Fruit fly (Drosophila melanogaster) whole organism, wandering third instar larva: ENCODE data around the gene dysc.

Experiments
- CG32264 ChIP-seq: fragments of 200-800 bp; sonication (Bioruptor generic); optimal IDR thresholded peaks from 2 replicates; lab custom pipeline; 2016; ENCODE audit warnings: missing biosample characterization, missing genetic modification characterization
- CG9705 ChIP-seq: fragments of 200-800 bp; sonication (Bioruptor generic); optimal IDR thresholded peaks from 2 replicates; lab custom pipeline; 2018; ENCODE audit warnings: missing biosample characterization, mild to moderate bottlenecking, missing genetic modification characterization
- CrebA ChIP-seq: fragments of 200-800 bp; sonication (Bioruptor generic); optimal IDR thresholded peaks from 2 replicates; lab custom pipeline; 2016; ENCODE audit warnings: missing biosample characterization, mild to moderate bottlenecking, missing genetic modification characterization, borderline replicate concordance
- Dif ChIP-seq: fragments of 200-275, 200-300 bp; sonication (Bioruptor generic); optimal IDR thresholded peaks from 2 replicates; lab custom pipeline; 2018; ENCODE audit warnings: missing biosample characterization, missing genetic modification characterization; ENCODE audit not compliant: partially characterized antibody
- HLH106 ChIP-seq: fragments of 200-800 bp; optimal IDR thresholded peaks from 3 replicates; lab custom pipeline; 2019; ENCODE audit warnings: missing biosample characterization, mild to moderate bottlenecking, missing genetic modification characterization, moderate library complexity
- Hnf4 ChIP-seq: fragments of 200-800 bp; sonication (Bioruptor generic); optimal IDR thresholded peaks from 2 replicates; lab custom pipeline; 2016; ENCODE audit warnings: missing biosample characterization, mild to moderate bottlenecking, missing genetic modification characterization
- Hr78 ChIP-seq: fragments of >200 bp; optimal IDR thresholded peaks from 2 replicates; lab custom pipeline; 2017; ENCODE audit warnings: missing biosample characterization, missing genetic modification characterization
- Hr83 ChIP-seq: fragments of 200-300 bp; sonication (Bioruptor generic); optimal IDR thresholded peaks from 2 replicates; lab custom pipeline; 2016; ENCODE audit warnings: missing biosample characterization, mild to moderate bottlenecking, missing genetic modification characterization, moderate library complexity; ENCODE audit not compliant: poor library complexity, severe bottlenecking
- Jra ChIP-seq: sonication (Bioruptor generic); optimal IDR thresholded peaks from 2 replicates; lab custom pipeline; 2016; ENCODE audit warnings: missing biosample characterization, missing genetic modification characterization
- Myc ChIP-seq: fragments of >200 bp; optimal IDR thresholded peaks from 2 replicates; lab custom pipeline; 2017
- N ChIP-seq: fragments of >200 bp; optimal IDR thresholded peaks from 2 replicates; lab custom pipeline; 2018; ENCODE audit warnings: missing biosample characterization, missing external identifiers, missing genetic modification characterization
- OdsH ChIP-seq: fragments of 200-800 bp; sonication (Bioruptor generic); optimal IDR thresholded peaks from 2 replicates; lab custom pipeline; 2016; ENCODE audit warnings: missing biosample characterization, mild to moderate bottlenecking, missing genetic modification characterization
- Sp1 ChIP-seq: fragments of 200-800 bp; sonication (Bioruptor generic); optimal IDR thresholded peaks from 3 replicates; lab custom pipeline; 2019; ENCODE audit warnings: missing biosample characterization, mild to moderate bottlenecking, missing genetic modification characterization, moderate library complexity
- Vsx2 ChIP-seq: fragments of 200-300, 225-300 bp; sonication (Bioruptor generic); optimal IDR thresholded peaks from 2 replicates; lab custom pipeline; 2018; ENCODE audit warnings: missing biosample characterization, missing genetic modification characterization; ENCODE audit not compliant: partially characterized antibody
- br ChIP-seq: fragments of 200-800 bp; sonication (Bioruptor generic); optimal IDR thresholded peaks from 2 replicates; lab custom pipeline; 2016; ENCODE audit warnings: missing biosample characterization, missing genetic modification characterization
- dl ChIP-seq, 2 experiments: fragments of 175-275, 200-275 bp in 1 of 2; fragments of 200-275 bp in 1 of 2; sonication (Bioruptor generic); optimal IDR thresholded peaks; lab custom pipeline; 2018; ENCODE audit warnings: mild to moderate bottlenecking in 2 of 2, missing biosample characterization in 2 of 2, missing genetic modification characterization in 2 of 2, moderate library complexity in 2 of 2; ENCODE audit not compliant: partially characterized antibody in 2 of 2, insufficient read depth in 1 of 2
- dmrt93B ChIP-seq: fragments of 200-800 bp; sonication (Bioruptor generic); optimal IDR thresholded peaks from 2 replicates; lab custom pipeline; 2018; ENCODE audit warnings: missing biosample characterization, mild to moderate bottlenecking, missing genetic modification characterization
- dsf ChIP-seq: sonication (Bioruptor generic); optimal IDR thresholded peaks from 2 replicates; lab custom pipeline; 2016; ENCODE audit warnings: missing biosample characterization, missing genetic modification characterization, borderline replicate concordance
- ey ChIP-seq: fragments of 200-800 bp; sonication (Bioruptor generic); optimal IDR thresholded peaks from 2 replicates; lab custom pipeline; 2016; ENCODE audit warnings: missing biosample characterization, missing genetic modification characterization
- fru ChIP-seq: fragments of 200-800 bp; sonication (Bioruptor generic); optimal IDR thresholded peaks from 3 replicates; lab custom pipeline; 2016; ENCODE audit warnings: missing biosample characterization, mild to moderate bottlenecking, missing genetic modification characterization
- h ChIP-seq: fragments of 200-800 bp; sonication (Bioruptor generic); optimal IDR thresholded peaks from 3 replicates; lab custom pipeline; 2016; ENCODE audit warnings: missing biosample characterization, mild to moderate bottlenecking, missing genetic modification characterization
- jim ChIP-seq: fragments of 175-275, 200-325 bp; sonication (Bioruptor generic); optimal IDR thresholded peaks from 2 replicates; lab custom pipeline; 2016; ENCODE audit warnings: missing biosample characterization, mild to moderate bottlenecking, missing genetic modification characterization
- lola ChIP-seq: fragments of >200 bp; optimal IDR thresholded peaks from 2 replicates; lab custom pipeline; 2017; ENCODE audit warnings: missing biosample characterization, missing genetic modification characterization
- psq ChIP-seq: fragments of 200-800 bp; sonication (Bioruptor generic); optimal IDR thresholded peaks from 3 replicates; lab custom pipeline; 2017; ENCODE audit warnings: missing biosample characterization, mild to moderate bottlenecking, missing genetic modification characterization, moderate library complexity
- woc ChIP-seq: sonication (Bioruptor generic); optimal IDR thresholded peaks from 2 replicates; lab custom pipeline; 2016; ENCODE audit warnings: missing biosample characterization, mild to moderate bottlenecking, missing genetic modification characterization

Gene dysc

dm6 chr3L:13938470-13939150, 35.6 kb upstream of the dysc start (continued):
- TF ChIP-seq fru (GFP tag; lab: Kevin White, UChicago) (peak; percentile 93), br (peak; percentile 93), Hr83 (peak; percentile 64), jim (GFP tag; lab: Kevin White, UChicago) (no peak)

dm6 chr3L:13936771-13937170, 33.7 kb upstream of the dysc start:
- TF ChIP-seq br (no peak), lola (no peak), N (GFP tag; lab: Kevin White, UChicago) (no peak), dmrt93B (no peak), HLH106 (no peak)

- TF ChIP-seq Sp1 (GFP tag; lab: Kevin White, UChicago): no peak
- no peak for TF ChIP-seq fru (GFP tag; lab: Kevin White, UChicago)
- no peak for TF ChIP-seq h (GFP tag; lab: Kevin White, UChicago)
- no peak for TF ChIP-seq OdsH (GFP tag; lab: Kevin White, UChicago)
- TF ChIP-seq Hnf4 (GFP tag; lab: Kevin White, UChicago): no peak
- no peak for TF ChIP-seq dmrt93B
- no peak for TF ChIP-seq dl (GFP tag; optimal IDR thresholded peaks at IDR 0.05; lab: Kevin White, UChicago; ENCODE audit: insufficient read depth in 1 of 2, partially characterized antibody in 2 of 2)
- no peak for TF ChIP-seq Hr78 (GFP tag; lab: Kevin White, UChicago)
- TF ChIP-seq Myc (lab: Kevin White, UChicago): no peak
- no peak for TF ChIP-seq Vsx2 (GFP tag; lab: Kevin White, UChicago)
- no peak for TF ChIP-seq dsf (GFP tag; lab: Kevin White, UChicago)
- TF ChIP-seq psq (GFP tag; lab: Kevin White, UChicago): no peak
- no peak for TF ChIP-seq ey
- no peak for TF ChIP-seq CrebA (GFP tag; lab: Kevin White, UChicago)
- TF ChIP-seq lola: no peak
- TF ChIP-seq Jra (GFP tag; lab: Kevin White, UChicago): no peak
- TF ChIP-seq, all 38 proteins: peak for 0
Measured at dm6 chr3L:13934902-13935301, 31.9 kb upstream of the dysc start.

- TF ChIP-seq dl (GFP tag; optimal IDR thresholded peaks at IDR 0.05; lab: Kevin White, UChicago; ENCODE audit: insufficient read depth in 1 of 2, partially characterized antibody in 2 of 2) (no peak), Myc (lab: Kevin White, UChicago) (peak; percentile 8), dmrt93B (no peak), h (GFP tag; lab: Kevin White, UChicago) (no peak), CrebA (GFP tag; lab: Kevin White, UChicago) (no peak), lola (no peak), Jra (GFP tag; lab: Kevin White, UChicago) (no peak), ey (peak; percentile 27), Hr83 (peak; percentile 62), CG32264 (no peak), psq (GFP tag; lab: Kevin White, UChicago) (peak; percentile 43), woc (GFP tag; lab: Kevin White, UChicago) (peak; percentile 51), CG9705 (GFP tag; lab: Kevin White, UChicago) (peak; percentile 2), Sp1 (GFP tag; lab: Kevin White, UChicago) (no peak), N (GFP tag; lab: Kevin White, UChicago) (no peak), HLH106 (peak; percentile 35)
- TF ChIP-seq, all 38 proteins: peak for 7
Measured at dm6 chr3L:13928769-13929594, 25.9 kb upstream of the dysc start, which contains the start of the genes CG8833 and DCTN1-p150. CG8833 (minus strand) TSS chr3L:13929000. DCTN1-p150 (plus strand) TSS chr3L:13929387.

dm6 chr3L:13925117-13925726, 22.2 kb upstream of the dysc start, which contains the start of gene Rgl:
Rgl (minus strand) TSS chr3L:13925335.
- no peak for TF ChIP-seq ey
- TF ChIP-seq Vsx2 (GFP tag; lab: Kevin White, UChicago): peak; percentile 75
- peak; percentile 51 for TF ChIP-seq Hr83
- TF ChIP-seq jim (GFP tag; lab: Kevin White, UChicago): peak; percentile 76
- TF ChIP-seq Hr78 (GFP tag; lab: Kevin White, UChicago): no peak
- peak; percentile 96 for TF ChIP-seq Dif (GFP tag; lab: Kevin White, UChicago)
- TF ChIP-seq lola: no peak
- peak; percentile 93 for TF ChIP-seq dl (GFP tag; optimal IDR thresholded peaks at IDR 0.05; lab: Kevin White, UChicago; ENCODE audit: insufficient read depth in 1 of 2, partially characterized antibody in 2 of 2)
